Fruit fly (Drosophila melanogaster) whole organism, adult: ENCODE results near the gene Sp1.

Experiments used
- CG11617 ChIP-seq: fragments of 200-800 bp; sonication (Bioruptor generic); optimal IDR thresholded peaks from 2 replicates; lab custom pipeline; 2017; ENCODE audit warnings: mild to moderate bottlenecking, missing biosample characterization, missing genetic modification reagents, missing genetic modification characterization
- CG12768 ChIP-seq: fragments of 200-800 bp; sonication (Bioruptor generic); optimal IDR thresholded peaks from 2 replicates; lab custom pipeline; 2017; ENCODE audit warnings: missing biosample characterization, missing genetic modification characterization, mild to moderate bottlenecking, moderate library complexity, missing genetic modification reagents
- CG14711 ChIP-seq: fragments of 200-800 bp; sonication (Bioruptor generic); optimal IDR thresholded peaks from 2 replicates; lab custom pipeline; 2018; ENCODE audit warnings: missing biosample characterization, mild to moderate bottlenecking, missing genetic modification characterization, moderate library complexity
- CG1620 ChIP-seq: fragments of 200-800 bp; sonication (Bioruptor generic); optimal IDR thresholded peaks from 2 replicates; lab custom pipeline; 2016; ENCODE audit warnings: missing biosample characterization, missing genetic modification characterization
- CG33017 ChIP-seq: fragments of 200-800 bp; sonication (Bioruptor generic); optimal IDR thresholded peaks from 2 replicates; lab custom pipeline; 2018; ENCODE audit warnings: missing biosample characterization, mild to moderate bottlenecking, missing genetic modification characterization, moderate library complexity
- CG5204 ChIP-seq: fragments of 200-800 bp; sonication (Bioruptor generic); optimal IDR thresholded peaks from 2 replicates; lab custom pipeline; 2016; ENCODE audit warnings: missing biosample characterization, missing genetic modification characterization
- CG7045 ChIP-seq: fragments of 200-800 bp; sonication (Bioruptor generic); optimal IDR thresholded peaks from 2 replicates; lab custom pipeline; 2017; ENCODE audit warnings: missing biosample characterization, mild to moderate bottlenecking, missing genetic modification characterization
- CG7101 ChIP-seq: fragments of 200-800 bp; sonication (Bioruptor generic); optimal IDR thresholded peaks from 2 replicates; lab custom pipeline; 2018; ENCODE audit warnings: missing biosample characterization, mild to moderate bottlenecking, missing genetic modification characterization, moderate library complexity
- Clk ChIP-seq: fragments of 200-800 bp; sonication (Bioruptor generic); optimal IDR thresholded peaks from 2 replicates; lab custom pipeline; 2017; ENCODE audit warnings: missing biosample characterization, missing genetic modification characterization
- Crg-1 ChIP-seq: fragments of 200-800 bp; sonication (Bioruptor generic); optimal IDR thresholded peaks from 2 replicates; lab custom pipeline; 2016; ENCODE audit warnings: missing biosample characterization, missing genetic modification characterization
- Hr96 ChIP-seq: fragments of 200-800 bp; sonication (Bioruptor generic); optimal IDR thresholded peaks from 2 replicates; lab custom pipeline; 2016; ENCODE audit warnings: missing biosample characterization, missing genetic modification characterization
- Mnt ChIP-seq: fragments of 200-800 bp; sonication (Bioruptor generic); optimal IDR thresholded peaks from 2 replicates; lab custom pipeline; 2016; ENCODE audit warnings: missing biosample characterization, mild to moderate bottlenecking, missing genetic modification characterization
- bab1 ChIP-seq: fragments of 200-800 bp; sonication (Bioruptor generic); optimal IDR thresholded peaks from 3 replicates; lab custom pipeline; 2019; ENCODE audit warnings: missing biosample characterization, mild to moderate bottlenecking, missing genetic modification characterization, moderate library complexity
- cic ChIP-seq: fragments of 200-800 bp; sonication (Bioruptor generic); optimal IDR thresholded peaks from 2 replicates; lab custom pipeline; 2017; ENCODE audit warnings: missing biosample characterization, mild to moderate bottlenecking, missing genetic modification characterization, moderate library complexity
- cnc ChIP-seq, 2 experiments: fragments of >200 bp; optimal IDR thresholded peaks; 2 replicates each; lab custom pipeline; 2017
- kay ChIP-seq: fragments of 200-800 bp; sonication (Bioruptor generic); peaks from one replicate; lab custom pipeline; 2016; ENCODE audit warnings: missing biosample characterization, missing genetic modification characterization, borderline replicate concordance
- ovo ChIP-seq: fragments of 200-800 bp; sonication (Bioruptor generic); optimal IDR thresholded peaks from 2 replicates; lab custom pipeline; 2016; ENCODE audit warnings: missing biosample characterization, missing genetic modification characterization
- pad ChIP-seq: fragments of 200-800 bp; sonication (Bioruptor generic); optimal IDR thresholded peaks from 3 replicates; lab custom pipeline; 2017; ENCODE audit warnings: missing biosample characterization, missing genetic modification characterization, mild to moderate bottlenecking, moderate library complexity, missing genetic modification reagents
- tj ChIP-seq: fragments of 200-800 bp; sonication (Bioruptor generic); optimal IDR thresholded peaks from 3 replicates; lab custom pipeline; 2017; ENCODE audit warnings: missing biosample characterization, mild to moderate bottlenecking, missing genetic modification characterization, moderate library complexity
- toe ChIP-seq: fragments of 200-800 bp; sonication (Bioruptor generic); optimal IDR thresholded peaks from 2 replicates; lab custom pipeline; 2016; ENCODE audit warnings: missing biosample characterization, missing genetic modification characterization

The Sp1 gene

DNA sequence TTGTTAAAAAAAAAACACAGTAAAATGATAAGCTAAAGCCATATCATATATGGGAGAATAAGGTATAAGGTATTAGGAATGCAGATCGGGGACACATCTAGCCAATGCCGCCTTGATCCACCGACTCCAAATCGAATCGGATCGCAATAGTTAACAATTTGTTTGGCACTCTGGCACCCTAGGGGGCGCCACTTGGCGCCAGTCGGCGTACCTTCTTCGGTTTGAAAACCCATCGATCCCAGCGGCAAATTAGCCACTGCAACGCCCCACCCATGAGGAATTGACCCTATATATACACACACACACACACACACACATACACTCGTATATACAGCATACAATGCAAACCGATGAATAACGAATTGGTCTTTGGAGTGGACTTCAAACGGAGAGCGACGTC is 19.8 kb downstream of the Sp1 start:
- TF ChIP-seq CG7101 (tag; lab: Kevin White, UChicago): no peak
- TF ChIP-seq Clk: no peak
- no peak for TF ChIP-seq kay (GFP tag; lab: Kevin White, UChicago)
- no peak for TF ChIP-seq CG11617
- TF ChIP-seq CG12768 (GFP tag; lab: Kevin White, UChicago): no peak
- no peak for TF ChIP-seq CG7045 (GFP tag; lab: Kevin White, UChicago)
- no peak for TF ChIP-seq bab1
- TF ChIP-seq cnc (optimal IDR thresholded peaks at IDR 0.05; lab: Kevin White, UChicago): no peak
- TF ChIP-seq Crg-1 (GFP tag; lab: Kevin White, UChicago): no peak
- no peak for TF ChIP-seq CG14711 (tag; lab: Kevin White, UChicago)
- no peak for TF ChIP-seq Hr96 (GFP tag; lab: Kevin White, UChicago)
- TF ChIP-seq CG1620 (GFP tag; lab: Kevin White, UChicago): no peak
- TF ChIP-seq cic (GFP tag; lab: Kevin White, UChicago): no peak
- TF ChIP-seq CG33017 (tag; lab: Kevin White, UChicago): no peak
- TF ChIP-seq tj (GFP tag; lab: Kevin White, UChicago): no peak
- no peak for TF ChIP-seq ovo (GFP tag; lab: Kevin White, UChicago)
- TF ChIP-seq Mnt: no peak
- no peak for TF ChIP-seq toe

DNA sequence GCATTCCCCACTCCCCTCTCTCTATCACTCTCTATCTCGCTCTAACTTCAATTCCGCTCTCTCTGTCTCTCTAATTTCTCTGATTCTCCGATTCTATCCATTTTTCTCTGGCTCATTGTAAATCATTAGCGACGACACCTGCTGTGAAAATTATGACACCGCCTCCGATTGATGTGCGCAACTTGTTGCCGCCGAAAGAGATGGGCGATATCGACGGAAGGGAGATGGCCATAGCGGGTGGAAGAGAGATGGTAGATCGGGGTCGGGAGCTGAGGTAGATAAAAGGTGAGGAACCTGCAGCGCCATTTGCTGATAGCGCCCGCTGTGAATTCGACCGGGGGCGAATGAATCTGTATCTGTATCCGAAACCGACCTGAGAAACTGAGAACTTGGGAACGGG is 20.3 kb downstream of the Sp1 start:
- TF ChIP-seq Crg-1 (GFP tag; lab: Kevin White, UChicago) (no peak), CG11617 (no peak), cnc (optimal IDR thresholded peaks at IDR 0.05; lab: Kevin White, UChicago) (no peak), tj (GFP tag; lab: Kevin White, UChicago) (no peak), Clk (no peak), CG1620 (GFP tag; lab: Kevin White, UChicago) (no peak), ovo (GFP tag; lab: Kevin White, UChicago) (no peak), CG33017 (tag; lab: Kevin White, UChicago) (no peak), Hr96 (GFP tag; lab: Kevin White, UChicago) (no peak), CG7101 (tag; lab: Kevin White, UChicago) (no peak), CG7045 (GFP tag; lab: Kevin White, UChicago) (no peak), CG5204 (GFP tag; lab: Kevin White, UChicago) (no peak), pad (no peak), kay (GFP tag; lab: Kevin White, UChicago) (no peak), Mnt (no peak), cic (GFP tag; lab: Kevin White, UChicago) (no peak), CG12768 (GFP tag; lab: Kevin White, UChicago) (no peak), CG14711 (tag; lab: Kevin White, UChicago) (no peak), bab1 (no peak)

DNA sequence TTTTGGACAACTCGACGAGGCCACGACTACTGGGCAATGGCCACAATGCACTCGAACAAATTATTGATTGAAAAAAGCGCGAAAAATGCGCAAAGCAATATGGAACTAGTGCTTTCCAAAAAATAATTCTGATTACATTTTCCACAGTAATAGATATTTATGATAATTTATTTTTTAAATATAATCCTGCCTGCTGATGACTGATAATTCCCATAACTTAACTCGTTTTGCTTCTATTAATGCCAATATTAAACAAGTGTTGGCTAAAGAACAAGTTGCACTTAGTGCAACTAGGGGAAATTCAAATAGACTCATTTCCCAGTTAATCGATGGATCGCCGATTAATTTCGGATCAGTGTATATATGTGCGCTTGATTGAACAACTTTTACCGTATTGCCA is 22.0 kb downstream of the Sp1 start:
- TF ChIP-seq Mnt: no peak
- no peak for TF ChIP-seq CG11617
- TF ChIP-seq CG7045 (GFP tag; lab: Kevin White, UChicago): no peak
- no peak for TF ChIP-seq Clk
- no peak for TF ChIP-seq bab1
- TF ChIP-seq kay (GFP tag; lab: Kevin White, UChicago): no peak
- no peak for TF ChIP-seq tj (GFP tag; lab: Kevin White, UChicago)
- no peak for TF ChIP-seq CG7101 (tag; lab: Kevin White, UChicago)
- TF ChIP-seq CG14711 (tag; lab: Kevin White, UChicago): no peak
- no peak for TF ChIP-seq ovo (GFP tag; lab: Kevin White, UChicago)
- TF ChIP-seq CG1620 (GFP tag; lab: Kevin White, UChicago): no peak
- no peak for TF ChIP-seq Hr96 (GFP tag; lab: Kevin White, UChicago)
- no peak for TF ChIP-seq CG33017 (tag; lab: Kevin White, UChicago)
- TF ChIP-seq Crg-1 (GFP tag; lab: Kevin White, UChicago): no peak

DNA sequence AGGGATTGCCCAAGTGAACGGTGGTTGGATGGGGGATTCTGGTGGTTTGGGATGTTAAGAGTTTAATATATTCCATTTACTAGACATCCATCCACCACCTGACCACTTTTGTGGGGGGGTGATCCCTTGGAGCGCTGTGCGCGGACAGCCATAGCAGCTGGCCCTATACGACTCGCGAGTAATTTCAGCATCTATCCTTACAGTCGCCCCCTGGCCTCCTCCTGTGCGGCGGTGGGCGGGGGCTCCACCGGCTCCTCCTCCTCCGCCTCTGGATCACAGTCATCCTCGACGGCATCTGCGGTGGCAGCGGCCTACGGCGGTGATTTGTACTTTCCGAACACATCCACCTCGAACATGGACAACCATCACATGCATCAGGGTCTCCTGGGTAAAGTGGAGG is 23.9 kb downstream of the Sp1 start:
- TF ChIP-seq CG11617: no peak
- TF ChIP-seq Mnt: no peak
- TF ChIP-seq cnc (optimal IDR thresholded peaks at IDR 0.05; lab: Kevin White, UChicago): no peak
- no peak for TF ChIP-seq bab1

- TF ChIP-seq CG7045 (GFP tag; lab: Kevin White, UChicago) (no peak), CG33017 (tag; lab: Kevin White, UChicago) (no peak), kay (GFP tag; lab: Kevin White, UChicago) (no peak), Clk (no peak), CG12768 (GFP tag; lab: Kevin White, UChicago) (no peak), CG7101 (tag; lab: Kevin White, UChicago) (no peak)
These were observed 25.0 kb downstream of the Sp1 start for dm6 chrX:9754474-9754873.

DNA sequence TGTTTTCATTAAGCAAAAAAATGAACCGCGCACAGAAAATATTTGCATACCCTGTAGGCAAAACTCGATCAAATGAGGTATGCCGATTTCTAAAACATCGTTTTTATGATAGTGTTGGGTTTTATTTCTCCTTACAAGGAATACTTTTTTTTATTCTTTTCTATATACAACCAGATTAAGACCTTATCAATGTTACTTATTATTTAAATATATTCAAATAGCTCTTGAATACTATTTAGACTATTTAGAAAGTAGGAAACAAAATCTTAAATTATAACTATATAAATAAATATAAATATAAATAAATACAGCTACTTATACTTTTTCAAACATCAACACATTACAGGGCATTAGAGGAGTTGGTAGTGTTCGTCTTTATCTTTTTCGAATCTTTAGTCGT is 28.5 kb downstream of the Sp1 start:
- no peak for TF ChIP-seq Crg-1 (GFP tag; lab: Kevin White, UChicago)
- TF ChIP-seq bab1: no peak
- no peak for TF ChIP-seq CG12768 (GFP tag; lab: Kevin White, UChicago)
- no peak for TF ChIP-seq kay (GFP tag; lab: Kevin White, UChicago)
- no peak for TF ChIP-seq CG7045 (GFP tag; lab: Kevin White, UChicago)
- no peak for TF ChIP-seq CG11617
- no peak for TF ChIP-seq toe
- TF ChIP-seq ovo (GFP tag; lab: Kevin White, UChicago): no peak
- TF ChIP-seq CG33017 (tag; lab: Kevin White, UChicago): no peak
- TF ChIP-seq Mnt: no peak
- no peak for TF ChIP-seq cic (GFP tag; lab: Kevin White, UChicago)
- TF ChIP-seq CG1620 (GFP tag; lab: Kevin White, UChicago): no peak
- TF ChIP-seq Hr96 (GFP tag; lab: Kevin White, UChicago): no peak
- TF ChIP-seq pad: no peak
- no peak for TF ChIP-seq tj (GFP tag; lab: Kevin White, UChicago)
